Worm (Caenorhabditis elegans): Measurements from ENCODE around the gene T09F3.7.

The T09F3.7 gene

ce11 chrII:10410989-10411388 is 20.0 kb downstream of the T09F3.7 start, which contains the start of gene E04D5.5:
E04D5.5 (plus strand) TSS chrII:10411289.
- no peak for TF ChIP-seq ceh-43 (GFP tag; optimal IDR thresholded peaks at IDR 0.05)
- TF ChIP-seq lin-13 (tag; optimal IDR thresholded peaks at IDR 0.05): no peak
- no peak for TF ChIP-seq snpc-4 (tag; optimal IDR thresholded peaks at IDR 0.05)
- no peak for TF ChIP-seq unc-39 (tag; optimal IDR thresholded peaks at IDR 0.05)
- TF ChIP-seq tbx-8 (GFP tag; optimal IDR thresholded peaks at IDR 0.05): no peak

DNA sequence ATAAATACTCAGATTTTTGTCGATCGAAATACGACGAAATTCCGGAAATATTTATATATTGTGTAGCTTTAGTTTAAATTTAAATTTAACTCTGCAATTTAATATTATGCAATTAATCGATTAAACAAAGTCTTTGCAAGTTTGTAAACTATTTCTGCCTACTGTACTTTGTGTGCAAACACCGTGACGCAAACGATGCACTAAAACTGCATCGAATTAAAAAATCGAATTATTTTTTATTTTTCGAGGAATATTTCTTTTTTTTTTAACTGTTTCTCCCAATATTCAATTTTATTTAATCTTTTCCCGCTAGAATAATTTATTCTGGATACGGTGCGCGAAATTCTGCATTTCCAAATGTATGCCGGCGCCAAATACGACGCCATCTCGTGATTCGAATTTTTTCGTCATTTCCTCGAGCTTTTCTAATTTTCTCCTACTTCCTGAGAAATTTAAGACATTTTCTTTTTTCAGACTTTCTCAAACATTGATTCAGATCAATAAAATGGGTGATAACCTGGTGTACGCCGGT is 25.4 kb downstream of the T09F3.7 start, which contains the start of gene eif-2A:
TSS of gene eif-2A (plus strand) at position 469 of the 532 bp plus-strand sequence.
- TF ChIP-seq lsy-2 (tag; optimal IDR thresholded peaks at IDR 0.05) (peak; percentile 90), ces-1 (GFP tag; optimal IDR thresholded peaks at IDR 0.05) (peak; percentile 59), ham-2 (GFP tag; optimal IDR thresholded peaks at IDR 0.05) (no peak)

ce11 chrII:10421941-10422340 is 31.0 kb downstream of the T09F3.7 start, which contains the start of gene frpr-21:
frpr-21 (minus strand) TSS chrII:10422041.
- no peak for TF ChIP-seq nhr-2 (tag; optimal IDR thresholded peaks at IDR 0.05)
- no peak for TF ChIP-seq nhr-28 (tag; optimal IDR thresholded peaks at IDR 0.05)
- TF ChIP-seq lsy-2 (tag; optimal IDR thresholded peaks at IDR 0.05): no peak
- no peak for TF ChIP-seq mep-1 (tag; optimal IDR thresholded peaks at IDR 0.05)
- no peak for TF ChIP-seq ztf-11 (tag; optimal IDR thresholded peaks at IDR 0.05)
- no peak for TF ChIP-seq flh-1 (GFP tag; optimal IDR thresholded peaks at IDR 0.05)
- no peak for TF ChIP-seq pha-4 (tag; optimal IDR thresholded peaks at IDR 0.05)
- no peak for TF ChIP-seq sem-2 (GFP tag; optimal IDR thresholded peaks at IDR 0.05)
- no peak for TF ChIP-seq lin-32 (GFP tag; optimal IDR thresholded peaks at IDR 0.05)
- TF ChIP-seq elt-1 (tag; optimal IDR thresholded peaks at IDR 0.05; ENCODE audit: borderline replicate concordance, insufficient read depth): no peak
- TF ChIP-seq mab-5 (tag; optimal IDR thresholded peaks at IDR 0.05): no peak
- TF ChIP-seq nhr-12 (tag; optimal IDR thresholded peaks at IDR 0.05): no peak
- no peak for TF ChIP-seq mls-2 (tag; optimal IDR thresholded peaks at IDR 0.05)
- TF ChIP-seq ceh-43 (GFP tag; optimal IDR thresholded peaks at IDR 0.05): no peak
- no peak for TF ChIP-seq unc-62 (GFP tag; optimal IDR thresholded peaks at IDR 0.05)
- TF ChIP-seq ces-1 (GFP tag; optimal IDR thresholded peaks at IDR 0.05): no peak
- TF ChIP-seq ceh-39 (tag; optimal IDR thresholded peaks at IDR 0.05): no peak
- no peak for TF ChIP-seq unc-39 (tag; optimal IDR thresholded peaks at IDR 0.05)
- TF ChIP-seq bed-3 (GFP tag; optimal IDR thresholded peaks at IDR 0.05): no peak
- TF ChIP-seq blmp-1 (tag; optimal IDR thresholded peaks at IDR 0.05): no peak

- TF ChIP-seq ceh-39 (tag; optimal IDR thresholded peaks at IDR 0.05): no peak
- no peak for TF ChIP-seq mab-5 (tag; optimal IDR thresholded peaks at IDR 0.05)
- no peak for TF ChIP-seq bed-3 (GFP tag; optimal IDR thresholded peaks at IDR 0.05)
- TF ChIP-seq pha-4 (tag; optimal IDR thresholded peaks at IDR 0.05): no peak
- no peak for TF ChIP-seq cnd-1 (tag; optimal IDR thresholded peaks at IDR 0.05)
- TF ChIP-seq nhr-28 (tag; optimal IDR thresholded peaks at IDR 0.05): no peak
- no peak for TF ChIP-seq lin-32 (GFP tag; optimal IDR thresholded peaks at IDR 0.05)
- no peak for TF ChIP-seq sptf-1 (tag; optimal IDR thresholded peaks at IDR 0.05)
- no peak for TF ChIP-seq ham-2 (GFP tag; optimal IDR thresholded peaks at IDR 0.05)
- no peak for TF ChIP-seq unc-39 (tag; optimal IDR thresholded peaks at IDR 0.05)
- TF ChIP-seq hlh-1 (tag; optimal IDR thresholded peaks at IDR 0.05): no peak
- no peak for TF ChIP-seq ces-1 (GFP tag; optimal IDR thresholded peaks at IDR 0.05)
- no peak for TF ChIP-seq blmp-1 (tag; optimal IDR thresholded peaks at IDR 0.05)
- TF ChIP-seq ceh-83 (GFP tag; optimal IDR thresholded peaks at IDR 0.05): no peak
- no peak for TF ChIP-seq nhr-2 (tag; optimal IDR thresholded peaks at IDR 0.05)
- no peak for TF ChIP-seq drap-1 (GFP tag; optimal IDR thresholded peaks at IDR 0.05)
- no peak for TF ChIP-seq nhr-76 (tag; optimal IDR thresholded peaks at IDR 0.05)
- no peak for TF ChIP-seq sem-2 (GFP tag; optimal IDR thresholded peaks at IDR 0.05)
These were observed 44.9 kb downstream of the T09F3.7 start, which contains the start of gene cut-4 for ce11 chrII:10435836-10436235. cut-4 (plus strand) TSS chrII:10436136.

ce11 chrII:10437840-10438239 is 46.9 kb downstream of the T09F3.7 start:
- TF ChIP-seq ceh-43 (GFP tag; optimal IDR thresholded peaks at IDR 0.05): no peak
- no peak for TF ChIP-seq M03D4.4 (tag; optimal IDR thresholded peaks at IDR 0.05)
- TF ChIP-seq unc-39 (tag; optimal IDR thresholded peaks at IDR 0.05): no peak
- TF ChIP-seq pha-4 (tag; optimal IDR thresholded peaks at IDR 0.05): no peak
- TF ChIP-seq tbx-8 (GFP tag; optimal IDR thresholded peaks at IDR 0.05): no peak
- TF ChIP-seq ztf-11 (tag; optimal IDR thresholded peaks at IDR 0.05): no peak
- no peak for TF ChIP-seq hlh-1 (tag; optimal IDR thresholded peaks at IDR 0.05)
- TF ChIP-seq nhr-2 (tag; optimal IDR thresholded peaks at IDR 0.05): no peak
- TF ChIP-seq nhr-28 (tag; optimal IDR thresholded peaks at IDR 0.05): no peak
- TF ChIP-seq lsy-2 (tag; optimal IDR thresholded peaks at IDR 0.05): no peak
- TF ChIP-seq nhr-76 (tag; optimal IDR thresholded peaks at IDR 0.05): no peak
- TF ChIP-seq ceh-39 (tag; optimal IDR thresholded peaks at IDR 0.05): no peak
- TF ChIP-seq unc-62 (GFP tag; optimal IDR thresholded peaks at IDR 0.05): no peak
